Worm (Caenorhabditis elegans): ENCODE measurements around the gene Y51H7BR.7.

- TF ChIP-seq drap-1 (GFP tag; optimal IDR thresholded peaks at IDR 0.05) (no peak), unc-62 (GFP tag; optimal IDR thresholded peaks at IDR 0.05) (no peak), lin-13 (tag; optimal IDR thresholded peaks at IDR 0.05) (no peak), ces-1 (GFP tag; optimal IDR thresholded peaks at IDR 0.05) (no peak), snpc-4 (tag; optimal IDR thresholded peaks at IDR 0.05) (no peak), nhr-12 (tag; optimal IDR thresholded peaks at IDR 0.05) (no peak), nhr-237 (tag; optimal IDR thresholded peaks at IDR 0.05) (no peak), pha-4 (tag; optimal IDR thresholded peaks at IDR 0.05) (no peak), lsy-2 (tag; optimal IDR thresholded peaks at IDR 0.05) (no peak), ztf-11 (tag; optimal IDR thresholded peaks at IDR 0.05) (no peak), hlh-1 (tag; optimal IDR thresholded peaks at IDR 0.05) (no peak), cnd-1 (tag; optimal IDR thresholded peaks at IDR 0.05) (no peak), elt-3 (tag; optimal IDR thresholded peaks at IDR 0.05) (no peak), unc-120 (tag; optimal IDR thresholded peaks at IDR 0.05; ENCODE audit: poor library complexity, severe bottlenecking) (no peak)
These were observed 25.1 kb upstream of the Y51H7BR.7 start, which contains the start of the genes fbxb-52 and fbxb-51 for ce11 chrII:1550501-1550900.
